Worm (Caenorhabditis elegans): Measurements from ENCODE around the gene fbxb-88.
"Not testable (repeated sequence)": the region's sequence is repeated elsewhere in the genome, so short reads cannot be mapped to it uniquely, and the experiment has no call there.

DNA sequence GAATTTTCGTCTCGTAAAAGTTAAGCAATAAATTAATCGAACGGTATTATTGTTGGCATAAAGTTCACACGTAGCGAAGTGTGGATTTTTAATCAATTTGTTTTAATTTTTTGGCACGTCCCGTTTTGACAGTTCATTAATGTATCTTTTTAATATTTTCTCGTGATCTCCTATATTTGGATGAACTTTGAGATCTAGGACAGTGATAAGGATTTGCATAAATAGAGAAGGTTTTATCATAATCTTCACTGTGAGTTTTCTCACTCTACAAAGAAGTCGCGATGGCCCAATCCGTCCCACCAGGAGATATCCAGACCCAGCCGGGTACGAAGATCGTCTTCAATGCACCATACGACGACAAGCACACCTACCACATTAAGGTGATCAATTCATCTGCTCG is 2.6 kb downstream of the fbxb-88 start, which contains the start of the genes C33F10.8 and msp-40:
- TF ChIP-seq nhr-25 (tag; optimal IDR thresholded peaks at IDR 0.05; ENCODE audit: borderline replicate concordance, insufficient read depth); ceh-82 (tag; optimal IDR thresholded peaks at IDR 0.05); nhr-237 (tag; optimal IDR thresholded peaks at IDR 0.05); fos-1 (tag; optimal IDR thresholded peaks at IDR 0.05): not testable (repeated sequence)
